Worm (Caenorhabditis elegans) whole organism, L1 larva: ENCODE results near the gene sluh-7.

Experiments used
- Y116A8C.19 ChIP-seq: sonication (generic microtip); optimal IDR thresholded peaks from 2 replicates; lab custom pipeline; 2016; ENCODE audit warnings: missing compliant biosample characterization, missing genetic modification characterization, borderline replicate concordance
- aly-2 ChIP-seq: fragments of 150-350 bp; optimal IDR thresholded peaks from 2 replicates; lab custom pipeline; 2014; ENCODE audit warnings: missing biosample characterization, missing genetic modification characterization
- blmp-1 ChIP-seq: fragments of 150-350 bp; optimal IDR thresholded peaks from 2 replicates; lab custom pipeline; 2014; ENCODE audit warnings: missing biosample characterization, missing genetic modification characterization
- ceh-8 ChIP-seq: fragments of 200-800 bp; sonication (Bioruptor generic); optimal IDR thresholded peaks from 2 replicates; lab custom pipeline; 2018; ENCODE audit warnings: mild to moderate bottlenecking, missing genetic modification characterization, moderate library complexity, missing compliant biosample characterization
- ceh-82 ChIP-seq, 3 experiments: fragments of 150-350 bp in 1 of 3; sonication (generic microtip) in 2 of 3; optimal IDR thresholded peaks; 2 replicates each; lab custom pipeline; 2014 to 2017; ENCODE audit warnings: missing biosample characterization in 3 of 3, missing genetic modification characterization in 3 of 3
- ceh-90 ChIP-seq: sonication (generic microtip); optimal IDR thresholded peaks from 2 replicates; lab custom pipeline; 2016; ENCODE audit warnings: missing genetic modification characterization, missing compliant biosample characterization
- dpl-1 ChIP-seq, 3 experiments: fragments of 150-350 bp in 2 of 3; sonication (generic microtip) in 1 of 3; optimal IDR thresholded peaks; 2 replicates each; lab custom pipeline; 2014 to 2017; ENCODE audit warnings: missing biosample characterization in 3 of 3, missing genetic modification characterization in 3 of 3, missing genetic modification reagents in 3 of 3
- efl-1 ChIP-seq, 4 experiments: fragments of 150-350 bp; optimal IDR thresholded peaks in 3 of 4; peaks in 1 of 4; 1 replicate in 1 of 4; 2 replicates in 3 of 4; lab custom pipeline; 2014; ENCODE audit warnings: missing biosample characterization in 2 of 4, missing genetic modification characterization in 2 of 4, missing genetic modification reagents in 2 of 4
- egl-13 ChIP-seq: sonication (generic microtip); optimal IDR thresholded peaks from 2 replicates; lab custom pipeline; 2016; ENCODE audit warnings: missing genotype, missing genetic modification reagents, missing genetic modification characterization, missing compliant biosample characterization
- egl-27 ChIP-seq, 2 experiments: fragments of 150-350 bp in 1 of 2; sonication (generic microtip); optimal IDR thresholded peaks; 3 replicates each; lab custom pipeline; 2017 to 2018; ENCODE audit warnings: missing biosample characterization in 2 of 2, missing genetic modification characterization in 2 of 2, missing genetic modification reagents in 2 of 2
- elt-3 ChIP-seq, 6 experiments: fragments of 150-350 bp in 1 of 6; sonication (generic microtip); optimal IDR thresholded peaks; 2 replicates each; lab custom pipeline; 2017 to 2018; ENCODE audit warnings: missing biosample characterization in 6 of 6, missing genetic modification characterization in 6 of 6, inconsistent platforms in 1 of 6
- fos-1 ChIP-seq: fragments of 150-350 bp; optimal IDR thresholded peaks from 2 replicates; lab custom pipeline; 2014; ENCODE audit warnings: missing biosample characterization, missing genetic modification characterization
- grh-1 ChIP-seq: fragments of 200-800 bp; sonication (Bioruptor generic); IDR thresholded peaks from 2 replicates; pipeline ENCODE4 v1.3.6; 2022; ENCODE audit warnings: missing genetic modification reagents, missing genetic modification characterization, missing compliant biosample characterization
- irx-1 ChIP-seq: sonication (generic microtip); optimal IDR thresholded peaks from 2 replicates; lab custom pipeline; 2016; ENCODE audit warnings: missing genetic modification characterization, missing compliant biosample characterization
- lin-14 ChIP-seq: fragments of 200-800 bp; sonication (Bioruptor generic); optimal IDR thresholded peaks from 2 replicates; lab custom pipeline; 2018; ENCODE audit warnings: mild to moderate bottlenecking, missing genetic modification characterization, moderate library complexity, missing compliant biosample characterization
- lin-15B ChIP-seq: fragments of 150-350 bp; sonication (generic microtip); optimal IDR thresholded peaks from 3 replicates; lab custom pipeline; 2014; ENCODE audit warnings: missing biosample characterization, missing genetic modification characterization
- mab-9 ChIP-seq: fragments of 200-800 bp; sonication (Bioruptor generic); IDR thresholded peaks from 2 replicates; pipeline ENCODE4 v1.3.6; 2022; ENCODE audit warnings: missing genetic modification reagents, missing genetic modification characterization, missing compliant biosample characterization
- mdl-1 ChIP-seq, 2 experiments: fragments of 150-350 bp; optimal IDR thresholded peaks; 2 replicates each; lab custom pipeline; 2014 to 2017; ENCODE audit warnings: missing biosample characterization in 2 of 2, missing genetic modification characterization in 2 of 2, inconsistent platforms in 1 of 2
- nhr-11 ChIP-seq: fragments of 150-350 bp; optimal IDR thresholded peaks from 2 replicates; lab custom pipeline; 2014; ENCODE audit warnings: missing biosample characterization, missing genetic modification characterization
- nhr-20 ChIP-seq: sonication (generic microtip); optimal IDR thresholded peaks from 2 replicates; lab custom pipeline; 2016; ENCODE audit warnings: mild to moderate bottlenecking, missing genetic modification characterization, missing compliant biosample characterization
- nhr-237 ChIP-seq: fragments of 150-350 bp; optimal IDR thresholded peaks from 2 replicates; lab custom pipeline; 2014; ENCODE audit warnings: missing biosample characterization, missing genetic modification characterization
- nhr-47 ChIP-seq: sonication (generic microtip); optimal IDR thresholded peaks from 2 replicates; lab custom pipeline; 2016; ENCODE audit warnings: mild to moderate bottlenecking, missing genetic modification characterization, moderate library complexity, missing compliant biosample characterization
- nhr-71 ChIP-seq: sonication (generic microtip); optimal IDR thresholded peaks from 2 replicates; lab custom pipeline; 2016; ENCODE audit warnings: mild to moderate bottlenecking, missing genetic modification characterization, moderate library complexity, missing compliant biosample characterization
- nhr-76 ChIP-seq: sonication (generic microtip); optimal IDR thresholded peaks from 2 replicates; lab custom pipeline; 2017; ENCODE audit warnings: missing biosample characterization, missing genetic modification characterization
- nhr-85 ChIP-seq: sonication (generic microtip); peaks from one replicate; lab custom pipeline; 2016; ENCODE audit warnings: missing genetic modification characterization, inconsistent platforms, missing compliant biosample characterization
- nhr-90 ChIP-seq: sonication (generic microtip); optimal IDR thresholded peaks from 2 replicates; lab custom pipeline; 2016; ENCODE audit warnings: mild to moderate bottlenecking, missing genetic modification characterization, missing compliant biosample characterization; ENCODE audit not compliant: poor library complexity
- pax-3 ChIP-seq: fragments of 200-800 bp; sonication (Bioruptor generic); optimal IDR thresholded peaks from 2 replicates; lab custom pipeline; 2018; ENCODE audit warnings: mild to moderate bottlenecking, missing genetic modification characterization, moderate library complexity, missing compliant biosample characterization
- skn-1 ChIP-seq: fragments of 150-350 bp; optimal IDR thresholded peaks from 2 replicates; lab custom pipeline; 2014; ENCODE audit warnings: missing biosample characterization, missing genetic modification characterization
- snu-23 ChIP-seq: sonication (generic microtip); optimal IDR thresholded peaks from 2 replicates; lab custom pipeline; 2016; ENCODE audit warnings: missing genetic modification characterization, missing compliant biosample characterization
- sox-4 ChIP-seq: sonication (generic microtip); optimal IDR thresholded peaks from 2 replicates; lab custom pipeline; 2016; ENCODE audit warnings: missing genetic modification characterization, missing compliant biosample characterization
- swsn-7 ChIP-seq: sonication (generic microtip); optimal IDR thresholded peaks from 2 replicates; lab custom pipeline; 2016; ENCODE audit warnings: missing genetic modification characterization, missing compliant biosample characterization
- unc-130 ChIP-seq: fragments of 150-350 bp; optimal IDR thresholded peaks from 2 replicates; lab custom pipeline; 2017; ENCODE audit warnings: missing biosample characterization, missing genetic modification characterization, inconsistent platforms
- unc-86 ChIP-seq: sonication (generic microtip); optimal IDR thresholded peaks from 2 replicates; lab custom pipeline; 2016; ENCODE audit warnings: missing genetic modification characterization, missing compliant biosample characterization
- vab-15 ChIP-seq: sonication (generic microtip); optimal IDR thresholded peaks from 2 replicates; lab custom pipeline; 2017; ENCODE audit warnings: missing genotype, mild to moderate bottlenecking, missing genetic modification characterization, missing compliant biosample characterization
- xbp-1 ChIP-seq: sonication (generic microtip); optimal IDR thresholded peaks from 2 replicates; lab custom pipeline; 2016; ENCODE audit warnings: missing genetic modification characterization, missing compliant biosample characterization
- ztf-4 ChIP-seq: fragments of 150-350 bp; optimal IDR thresholded peaks from 2 replicates; lab custom pipeline; 2014; ENCODE audit warnings: missing biosample characterization, missing genetic modification characterization

sluh-7 gene

ce11 chrV:10361830-10362397 lies 6.3 kb upstream of the sluh-7 start, which contains the start of gene cash-1 (continued):
- TF ChIP-seq swsn-7 (tag; lab: Kevin White, UChicago) (peak; percentile 61), nhr-20 (tag; lab: Kevin White, UChicago) (peak; percentile 73), nhr-47 (tag; lab: Kevin White, UChicago) (peak; percentile 73), dpl-1 (GFP tag; optimal IDR thresholded peaks at IDR 0.05; lab: Kevin White, UChicago) (peak; percentile 80 to 89 (median 83)), vab-15 (tag; lab: Kevin White, UChicago) (peak; percentile 46), skn-1 (peak; percentile 77), ceh-82 (tag; optimal IDR thresholded peaks at IDR 0.05; lab: Kevin White, UChicago) (peak; percentile 6 to 77 (median 18)), lin-15B (peak; percentile 85), lin-14 (GFP tag; lab: Kevin White, UChicago) (peak; percentile 84), snu-23 (peak; percentile 72), xbp-1 (peak; percentile 68), mab-9 (no peak), ztf-4 (tag; lab: Kevin White, UChicago) (no peak), unc-130 (peak; percentile 68), elt-3 (tag; optimal IDR thresholded peaks at IDR 0.05; lab: Kevin White, UChicago) (peak in 1 of 6 experiments; percentile 45), mdl-1 (tag; optimal IDR thresholded peaks at IDR 0.05; lab: Kevin White, UChicago) (peak in 1 of 2 experiments; percentile 82), nhr-90 (tag; lab: Kevin White, UChicago) (peak; percentile 60), pax-3 (tag; lab: Kevin White, UChicago) (peak; percentile 11), ceh-8 (GFP tag; lab: Kevin White, UChicago) (peak; percentile 47), efl-1 (optimal IDR thresholded peaks at IDR 0.05; lab: Kevin White, UChicago) (peak; percentile 72 to 84), efl-1 (GFP tag; optimal IDR thresholded peaks at IDR 0.05 in 1 of 2; lab: Kevin White, UChicago) (peak; percentile 87 to 98), nhr-71 (tag; lab: Kevin White, UChicago) (peak; percentile 82), nhr-85 (peak; percentile 42), sox-4 (tag; lab: Kevin White, UChicago) (no peak), egl-27 (tag; optimal IDR thresholded peaks at IDR 0.05; lab: Kevin White, UChicago) (no peak), egl-13 (tag; lab: Kevin White, UChicago) (peak; percentile 22)

ce11 chrV:10360186-10360585 lies 4.6 kb upstream of the sluh-7 start:
- TF ChIP-seq mab-9: no peak
- no peak for TF ChIP-seq Y116A8C.19 (tag; lab: Kevin White, UChicago)
- no peak for TF ChIP-seq nhr-85
- TF ChIP-seq egl-13 (tag; lab: Kevin White, UChicago): no peak
- TF ChIP-seq irx-1 (tag; lab: Kevin White, UChicago): no peak
- TF ChIP-seq ceh-90 (tag; lab: Kevin White, UChicago): no peak
- no peak for TF ChIP-seq unc-86 (tag; lab: Kevin White, UChicago)
- no peak for TF ChIP-seq grh-1 (GFP tag; lab: Robert Waterston, UW)
- no peak for TF ChIP-seq nhr-237 (tag; lab: Kevin White, UChicago)
- TF ChIP-seq fos-1 (tag; lab: Kevin White, UChicago): no peak
- TF ChIP-seq pax-3 (tag; lab: Kevin White, UChicago): no peak
- no peak for TF ChIP-seq nhr-76
- no peak for TF ChIP-seq nhr-11 (tag; lab: Kevin White, UChicago)
- no peak for TF ChIP-seq aly-2

- TF ChIP-seq unc-130 (no peak), blmp-1 (peak; percentile 49)
- TF ChIP-seq, all 84 proteins: peak for 1
These were observed 2.6 kb upstream of the sluh-7 start, which contains the start of gene ttll-15 for ce11 chrV:10358238-10358637. Gene ttll-15, plus strand, starts transcription at chrV:10358538.
